Worm (Caenorhabditis elegans): ENCODE results near the gene tbc-9.

DNA sequence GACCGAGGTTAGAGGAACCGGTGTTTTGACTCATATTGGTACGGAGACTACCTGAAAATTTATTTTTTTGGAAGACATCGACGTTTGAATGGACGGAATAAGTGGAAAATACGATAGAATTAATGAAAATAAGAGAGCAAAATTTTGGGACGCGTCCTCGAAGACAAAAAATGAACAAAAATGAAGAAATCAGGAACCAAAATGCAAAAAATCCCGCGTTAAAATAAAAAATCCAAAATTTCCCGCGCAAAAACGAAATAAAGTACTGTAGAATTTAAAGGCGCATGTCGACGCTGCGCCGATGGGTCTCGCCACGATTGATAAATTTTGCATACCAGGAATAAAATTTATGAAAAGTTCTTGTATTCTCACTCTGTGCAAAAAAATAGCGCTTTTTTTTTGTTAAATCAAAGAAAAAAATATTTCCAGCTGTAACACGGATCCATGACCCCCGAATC, 9.5 kb upstream of the tbc-9 start, which contains the start of gene puf-3:
- TF ChIP-seq nhr-237 (tag; optimal IDR thresholded peaks at IDR 0.05) (no peak), jun-1 (tag; optimal IDR thresholded peaks at IDR 0.05) (no peak), nhr-11 (tag; optimal IDR thresholded peaks at IDR 0.05) (no peak), unc-62 (GFP tag; optimal IDR thresholded peaks at IDR 0.05 in 1 of 2) (no peak), unc-62 (tag; optimal IDR thresholded peaks at IDR 0.05) (no peak), snpc-4 (tag; optimal IDR thresholded peaks at IDR 0.05) (no peak), fkh-10 (GFP tag; optimal IDR thresholded peaks at IDR 0.05) (no peak), lsy-2 (tag; optimal IDR thresholded peaks at IDR 0.05) (no peak), nhr-25 (tag; optimal IDR thresholded peaks at IDR 0.05; ENCODE audit: borderline replicate concordance, insufficient read depth) (no peak), ama-1 (optimal IDR thresholded peaks at IDR 0.05) (no peak), ctbp-1 (GFP tag; IDR thresholded peaks at IDR 0.05) (no peak), skn-1 (tag; optimal IDR thresholded peaks at IDR 0.05) (no peak), attf-4 (tag; optimal IDR thresholded peaks at IDR 0.05) (no peak)

All from whole organism, L4 larva.